Fruit fly (Drosophila melanogaster) whole organism, adult: Measurements from ENCODE around the gene CG31266.

ENCODE experiments used
- CG12768 ChIP-seq: fragments of 200-800 bp; sonication (Bioruptor generic); optimal IDR thresholded peaks from 2 replicates; lab custom pipeline; 2017; ENCODE audit warnings: missing biosample characterization, missing genetic modification characterization, mild to moderate bottlenecking, moderate library complexity, missing genetic modification reagents
- CG14711 ChIP-seq: fragments of 200-800 bp; sonication (Bioruptor generic); optimal IDR thresholded peaks from 2 replicates; lab custom pipeline; 2018; ENCODE audit warnings: missing biosample characterization, mild to moderate bottlenecking, missing genetic modification characterization, moderate library complexity
- CG1620 ChIP-seq: fragments of 200-800 bp; sonication (Bioruptor generic); optimal IDR thresholded peaks from 2 replicates; lab custom pipeline; 2016; ENCODE audit warnings: missing biosample characterization, missing genetic modification characterization
- CG33017 ChIP-seq: fragments of 200-800 bp; sonication (Bioruptor generic); optimal IDR thresholded peaks from 2 replicates; lab custom pipeline; 2018; ENCODE audit warnings: missing biosample characterization, mild to moderate bottlenecking, missing genetic modification characterization, moderate library complexity
- Hr96 ChIP-seq: fragments of 200-800 bp; sonication (Bioruptor generic); optimal IDR thresholded peaks from 2 replicates; lab custom pipeline; 2016; ENCODE audit warnings: missing biosample characterization, missing genetic modification characterization
- cic ChIP-seq: fragments of 200-800 bp; sonication (Bioruptor generic); optimal IDR thresholded peaks from 2 replicates; lab custom pipeline; 2017; ENCODE audit warnings: missing biosample characterization, mild to moderate bottlenecking, missing genetic modification characterization, moderate library complexity
- cnc ChIP-seq, 2 experiments: fragments of >200 bp; optimal IDR thresholded peaks; 2 replicates each; lab custom pipeline; 2017
- pad ChIP-seq: fragments of 200-800 bp; sonication (Bioruptor generic); optimal IDR thresholded peaks from 3 replicates; lab custom pipeline; 2017; ENCODE audit warnings: missing biosample characterization, missing genetic modification characterization, mild to moderate bottlenecking, moderate library complexity, missing genetic modification reagents
- tj ChIP-seq: fragments of 200-800 bp; sonication (Bioruptor generic); optimal IDR thresholded peaks from 3 replicates; lab custom pipeline; 2017; ENCODE audit warnings: missing biosample characterization, mild to moderate bottlenecking, missing genetic modification characterization, moderate library complexity

DNA sequence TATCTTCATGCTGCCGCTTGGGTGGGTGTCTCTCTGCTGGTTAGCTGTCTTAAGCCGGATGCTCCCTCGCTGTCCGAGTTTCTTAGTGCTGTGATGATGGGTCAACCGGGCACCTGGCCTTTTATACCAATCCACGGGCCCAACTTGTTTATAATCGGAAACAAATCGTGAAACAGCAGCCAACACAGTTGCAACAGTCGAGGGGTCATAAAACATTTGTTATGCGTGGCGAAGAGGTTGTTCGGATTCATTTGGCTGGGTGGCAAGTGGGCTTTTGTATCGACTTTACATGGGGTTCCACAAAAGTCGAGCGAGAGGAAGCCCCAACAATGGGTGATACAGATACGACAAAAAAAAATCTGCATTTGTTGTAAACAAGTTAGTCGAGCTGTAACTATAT, 9.8 kb downstream of the CG31266 start, which contains the start of gene TwdlW:
- TF ChIP-seq tj (GFP tag; lab: Kevin White, UChicago) (no peak), CG14711 (tag; lab: Kevin White, UChicago) (no peak), cnc (optimal IDR thresholded peaks at IDR 0.05; lab: Kevin White, UChicago) (no peak), pad (no peak), cic (GFP tag; lab: Kevin White, UChicago) (no peak), CG12768 (GFP tag; lab: Kevin White, UChicago) (no peak), Hr96 (GFP tag; lab: Kevin White, UChicago) (no peak), CG1620 (GFP tag; lab: Kevin White, UChicago) (no peak), CG33017 (tag; lab: Kevin White, UChicago) (no peak)
